Fruit fly (Drosophila melanogaster) whole organism, embryonic: ENCODE data around the gene Drsl2.
A peak's percentile ranks its signal among the peaks of the same experiment; 100 is the strongest.

Experiments used
- Blimp-1 ChIP-seq: fragments of 200-800 bp; sonication (Bioruptor generic); optimal IDR thresholded peaks from 3 replicates; lab custom pipeline; 2018; ENCODE audit warnings: missing biosample characterization, missing genetic modification characterization, mild to moderate bottlenecking, moderate library complexity, missing genetic modification reagents
- C15 ChIP-seq: fragments of 200-800 bp; sonication (Bioruptor generic); IDR thresholded peaks from 3 replicates; pipeline ENCODE4 v1.3.6; 2022; ENCODE audit warnings: missing biosample characterization, missing genetic modification characterization
- CG10209 ChIP-seq: fragments of 200-800 bp; sonication (Bioruptor generic); optimal IDR thresholded peaks from 3 replicates; lab custom pipeline; 2017; ENCODE audit warnings: missing biosample characterization, mild to moderate bottlenecking, missing genetic modification characterization, missing genetic modification reagents
- CG1024 ChIP-seq: fragments of 200-800 bp; sonication (Bioruptor generic); IDR thresholded peaks from 2 replicates; pipeline ENCODE4 v1.3.6; 2022; ENCODE audit warnings: missing biosample characterization, missing genetic modification characterization
- CG11247 ChIP-seq: fragments of 200-800 bp; sonication (Bioruptor generic); IDR thresholded peaks from 2 replicates; pipeline ENCODE4 v1.3.6; 2022; ENCODE audit warnings: missing biosample characterization, missing genetic modification characterization
- CG12236 ChIP-seq: fragments of 200-800 bp; sonication (Bioruptor generic); optimal IDR thresholded peaks from 2 replicates; lab custom pipeline; 2016; ENCODE audit warnings: missing biosample characterization, missing genetic modification characterization
- CG15514 ChIP-seq: fragments of 200-800 bp; sonication (Bioruptor generic); optimal IDR thresholded peaks from 3 replicates; lab custom pipeline; 2017; ENCODE audit warnings: missing biosample characterization, missing genetic modification characterization, mild to moderate bottlenecking, moderate library complexity, missing genetic modification reagents
- CG18262 ChIP-seq: fragments of 200-800 bp; optimal IDR thresholded peaks from 3 replicates; lab custom pipeline; 2019; ENCODE audit warnings: missing biosample characterization, mild to moderate bottlenecking, missing genetic modification characterization, moderate library complexity
- CG32767 ChIP-seq: fragments of 200-800 bp; sonication (Bioruptor generic); IDR thresholded peaks from 2 replicates; pipeline ENCODE4 v1.3.6; 2022; ENCODE audit warnings: missing biosample characterization, missing genetic modification characterization
- CG3281 ChIP-seq: fragments of 200-800 bp; sonication (Bioruptor generic); optimal IDR thresholded peaks from 3 replicates; lab custom pipeline; 2017; ENCODE audit warnings: missing biosample characterization, mild to moderate bottlenecking, missing genetic modification characterization
- CG34376 ChIP-seq: fragments of 200-800 bp; sonication (Bioruptor generic); optimal IDR thresholded peaks from 2 replicates; lab custom pipeline; 2018; ENCODE audit warnings: missing biosample characterization, mild to moderate bottlenecking, missing genetic modification characterization
- CG4854 ChIP-seq: fragments of 200-800 bp; sonication (Bioruptor generic); optimal IDR thresholded peaks from 2 replicates; lab custom pipeline; 2016; ENCODE audit warnings: missing biosample characterization, missing genetic modification characterization, inconsistent platforms
- CG7271 ChIP-seq: fragments of 200-800 bp; sonication (Bioruptor generic); optimal IDR thresholded peaks from 2 replicates; lab custom pipeline; 2018; ENCODE audit warnings: missing biosample characterization, mild to moderate bottlenecking, missing genetic modification characterization, moderate library complexity
- CG8359 ChIP-seq: fragments of 200-800 bp; sonication (Bioruptor generic); optimal IDR thresholded peaks from 2 replicates; lab custom pipeline; 2017; ENCODE audit warnings: missing biosample characterization, mild to moderate bottlenecking, missing genetic modification characterization, borderline replicate concordance
- CG8388 ChIP-seq: fragments of 200-800 bp; sonication (Bioruptor generic); optimal IDR thresholded peaks from 2 replicates; lab custom pipeline; 2019; ENCODE audit warnings: missing biosample characterization, mild to moderate bottlenecking, missing genetic modification characterization, moderate library complexity
- CoRest ChIP-seq: fragments of 200-800 bp; sonication (Bioruptor generic); optimal IDR thresholded peaks from 3 replicates; lab custom pipeline; 2018; ENCODE audit warnings: missing biosample characterization, mild to moderate bottlenecking, missing genetic modification characterization, moderate library complexity
- Dad ChIP-seq: fragments of 200-800 bp; sonication (Bioruptor generic); optimal IDR thresholded peaks from 3 replicates; lab custom pipeline; 2016; ENCODE audit warnings: missing biosample characterization, missing genetic modification characterization
- Dll ChIP-seq: fragments of 200-800 bp; sonication (Bioruptor generic); IDR thresholded peaks from 4 replicates; pipeline ENCODE4 v1.3.6; 2022; ENCODE audit warnings: missing biosample characterization, missing genetic modification characterization; ENCODE audit not compliant: partially characterized antibody
- Dp ChIP-seq: fragments of 200-800 bp; sonication (Bioruptor generic); optimal IDR thresholded peaks from 2 replicates; lab custom pipeline; 2018; ENCODE audit warnings: missing biosample characterization, mild to moderate bottlenecking, missing genetic modification characterization, moderate library complexity
- Ets97D ChIP-seq: fragments of 200-800 bp; sonication (Bioruptor generic); optimal IDR thresholded peaks from 3 replicates; lab custom pipeline; 2016; ENCODE audit warnings: missing biosample characterization, missing genetic modification characterization
- Fer3 ChIP-seq: fragments of 200-800 bp; sonication (Bioruptor generic); optimal IDR thresholded peaks from 2 replicates; lab custom pipeline; 2018; ENCODE audit warnings: missing biosample characterization, mild to moderate bottlenecking, missing genetic modification characterization, moderate library complexity
- HmgD ChIP-seq: fragments of 200-800 bp; sonication (Bioruptor generic); optimal IDR thresholded peaks from 3 replicates; lab custom pipeline; 2016; ENCODE audit warnings: missing biosample characterization, missing genetic modification characterization
- Hmr ChIP-seq: fragments of 200-800 bp; sonication (Bioruptor generic); optimal IDR thresholded peaks from 3 replicates; lab custom pipeline; 2017; ENCODE audit warnings: mild to moderate bottlenecking, missing biosample characterization, missing genetic modification reagents, missing genetic modification characterization
- Lpt ChIP-seq: fragments of >200 bp; optimal IDR thresholded peaks from 2 replicates; lab custom pipeline; 2018; ENCODE audit warnings: missing biosample characterization, missing genetic modification characterization
- NC2β ChIP-seq: fragments of 200-800 bp; sonication (Bioruptor generic); optimal IDR thresholded peaks from 2 replicates; lab custom pipeline; 2016; ENCODE audit warnings: missing biosample characterization, missing genetic modification characterization
- Nf-YC ChIP-seq: fragments of 200-800 bp; optimal IDR thresholded peaks from 3 replicates; lab custom pipeline; 2019; ENCODE audit warnings: missing biosample characterization, mild to moderate bottlenecking, missing genetic modification characterization, moderate library complexity
- Pdp1 ChIP-seq, 2 experiments: fragments of 200-800 bp; sonication (Bioruptor generic); optimal IDR thresholded peaks; 3 replicates each; lab custom pipeline; 2016; ENCODE audit warnings: missing biosample characterization in 2 of 2, missing genetic modification characterization in 2 of 2, mild to moderate bottlenecking in 1 of 2, moderate library complexity in 1 of 2
- Vsx1 ChIP-seq: fragments of 200-800 bp; sonication (Bioruptor generic); optimal IDR thresholded peaks from 2 replicates; lab custom pipeline; 2017; ENCODE audit warnings: missing biosample characterization, mild to moderate bottlenecking, missing genetic modification characterization, missing genetic modification reagents
- Xbp1 ChIP-seq: fragments of 200-800 bp; sonication (Bioruptor generic); optimal IDR thresholded peaks from 3 replicates; lab custom pipeline; 2016; ENCODE audit warnings: missing biosample characterization, mild to moderate bottlenecking, missing genetic modification characterization
- ac ChIP-seq: fragments of 200-800 bp; sonication (Bioruptor generic); optimal IDR thresholded peaks from 3 replicates; lab custom pipeline; 2017; ENCODE audit warnings: missing biosample characterization, mild to moderate bottlenecking, missing genetic modification characterization
- corto ChIP-seq: fragments of 200-800 bp; sonication (Bioruptor generic); optimal IDR thresholded peaks from 2 replicates; lab custom pipeline; 2016; ENCODE audit warnings: missing biosample characterization, mild to moderate bottlenecking, missing genetic modification characterization, moderate library complexity
- da ChIP-seq: fragments of 200-800 bp; sonication (Bioruptor generic); optimal IDR thresholded peaks from 2 replicates; lab custom pipeline; 2016; ENCODE audit warnings: missing biosample characterization, missing genetic modification characterization
- dm ChIP-seq: fragments of 200-800 bp; sonication (Bioruptor generic); optimal IDR thresholded peaks from 3 replicates; lab custom pipeline; 2016; ENCODE audit warnings: missing biosample characterization, missing genetic modification characterization
- ems ChIP-seq: fragments of 200-800 bp; sonication (Bioruptor generic); optimal IDR thresholded peaks from 3 replicates; lab custom pipeline; 2016; ENCODE audit warnings: missing biosample characterization, missing genetic modification characterization
- fd102C ChIP-seq: fragments of 200-800 bp; sonication (Bioruptor generic); optimal IDR thresholded peaks from 2 replicates; lab custom pipeline; 2018; ENCODE audit warnings: missing biosample characterization, mild to moderate bottlenecking, missing genetic modification characterization, moderate library complexity
- fd64A ChIP-seq: fragments of 200-800 bp; sonication (Bioruptor generic); optimal IDR thresholded peaks from 3 replicates; lab custom pipeline; 2018; ENCODE audit warnings: missing biosample characterization, mild to moderate bottlenecking, missing genetic modification characterization
- fu2 ChIP-seq: fragments of 200-800 bp; sonication (Bioruptor generic); optimal IDR thresholded peaks from 2 replicates; lab custom pipeline; 2016; ENCODE audit warnings: missing biosample characterization, missing genetic modification characterization
- grn ChIP-seq: fragments of 200-800 bp; sonication (Bioruptor generic); optimal IDR thresholded peaks from 3 replicates; lab custom pipeline; 2017; ENCODE audit warnings: missing biosample characterization, missing genetic modification characterization
- lmd ChIP-seq: fragments of 200-800 bp; sonication (Bioruptor generic); IDR thresholded peaks from 2 replicates; pipeline ENCODE4 v1.3.6; 2022; ENCODE audit warnings: missing biosample characterization, missing genetic modification characterization
- nerfin-2 ChIP-seq: fragments of 200-800 bp; sonication (Bioruptor generic); IDR thresholded peaks from 2 replicates; pipeline ENCODE4 v1.3.6; 2022; ENCODE audit warnings: missing biosample characterization, missing genetic modification characterization; ENCODE audit not compliant: partially characterized antibody
- onecut ChIP-seq: fragments of 200-800 bp; sonication (Bioruptor generic); IDR thresholded peaks from 2 replicates; pipeline ENCODE4 v1.3.6; 2022; ENCODE audit warnings: missing biosample characterization, missing genetic modification characterization
- pb ChIP-seq: fragments of 200-800 bp; sonication (Bioruptor generic); optimal IDR thresholded peaks from 3 replicates; lab custom pipeline; 2016; ENCODE audit warnings: missing biosample characterization, missing genetic modification characterization
- peb ChIP-seq: fragments of 200-800 bp; sonication (Bioruptor generic); IDR thresholded peaks from 2 replicates; pipeline ENCODE4 v1.3.6; 2022; ENCODE audit warnings: missing biosample characterization, missing genetic modification characterization
- pho ChIP-seq: fragments of 200-800 bp; sonication (Bioruptor generic); optimal IDR thresholded peaks from 2 replicates; lab custom pipeline; 2016; ENCODE audit warnings: missing biosample characterization, missing genetic modification characterization
- pnt ChIP-seq: fragments of 200-800 bp; sonication (Bioruptor generic); optimal IDR thresholded peaks from 3 replicates; lab custom pipeline; 2016; ENCODE audit warnings: missing biosample characterization, missing genetic modification characterization
- sisA ChIP-seq: fragments of 200-800 bp; sonication (Bioruptor generic); IDR thresholded peaks from 2 replicates; pipeline ENCODE4 v1.3.6; 2022; ENCODE audit warnings: missing biosample characterization, missing genetic modification characterization
- stwl ChIP-seq: fragments of 200-800 bp; sonication (Bioruptor generic); optimal IDR thresholded peaks from 3 replicates; lab custom pipeline; 2018; ENCODE audit warnings: missing biosample characterization, mild to moderate bottlenecking, missing genetic modification characterization, moderate library complexity
- vfl ChIP-seq: fragments of 200-800 bp; sonication (Bioruptor generic); optimal IDR thresholded peaks from 2 replicates; lab custom pipeline; 2016; ENCODE audit warnings: missing biosample characterization, missing genetic modification characterization
- wek ChIP-seq: fragments of 200-800 bp; sonication (Bioruptor generic); optimal IDR thresholded peaks from 3 replicates; lab custom pipeline; 2018; ENCODE audit warnings: missing biosample characterization, mild to moderate bottlenecking, missing genetic modification characterization, moderate library complexity

The Drsl2 gene

DNA sequence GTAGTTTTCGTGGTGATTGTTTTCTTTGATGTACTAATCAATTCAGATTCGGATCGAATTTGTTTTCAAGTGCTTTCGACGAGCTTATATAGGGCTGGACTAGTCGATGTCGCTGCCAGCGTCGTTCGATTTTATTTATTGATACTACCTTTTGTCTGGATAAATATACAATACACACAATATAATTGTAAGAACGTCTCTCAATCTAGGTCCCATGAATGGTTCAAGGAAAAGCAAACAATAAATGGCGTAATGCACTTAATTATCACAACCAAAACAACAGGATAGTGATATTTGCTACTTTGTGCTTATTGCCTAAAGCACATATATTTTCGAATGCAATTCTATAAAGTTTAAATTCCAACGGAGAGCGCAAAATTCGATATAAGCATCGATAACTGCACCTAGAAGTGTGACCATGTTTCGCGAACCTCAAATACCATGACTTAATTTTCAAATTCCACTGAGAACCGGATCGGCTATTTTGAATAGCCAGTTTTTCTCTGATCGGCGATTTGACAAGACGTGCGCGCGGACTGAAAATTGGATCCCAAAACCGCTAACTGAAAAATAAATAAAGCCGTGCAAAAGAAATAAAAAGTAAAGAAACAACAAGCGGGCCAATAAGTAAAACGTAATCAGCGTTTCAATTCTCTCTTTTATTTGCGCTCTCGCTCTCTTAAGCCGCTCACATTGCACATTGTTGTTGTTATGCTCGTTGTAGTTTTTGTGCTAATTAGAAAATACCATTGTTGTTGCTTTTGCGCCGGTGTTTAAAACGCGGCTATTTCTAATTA is 22.4 kb downstream of the Drsl2 start, which contains the start of the genes Drsl6 and kst (continued):
- peak; percentile 92 for TF ChIP-seq CG15514 (GFP tag; lab: Kevin White, UChicago)
- TF ChIP-seq CG12236, result no peak
- TF ChIP-seq ac (GFP tag; lab: Kevin White, UChicago), result no peak
- no peak for TF ChIP-seq Xbp1 (GFP tag; lab: Kevin White, UChicago)
- peak in 1 of 2 experiments; percentile 59 for TF ChIP-seq Pdp1 (GFP tag; optimal IDR thresholded peaks at IDR 0.05; lab: Kevin White, UChicago)
- no peak for TF ChIP-seq CG7271 (tag; lab: Kevin White, UChicago)
- TF ChIP-seq CG1024, result no peak
- TF ChIP-seq pb, result no peak
- peak; percentile 65 for TF ChIP-seq stwl (tag; lab: Kevin White, UChicago)
- TF ChIP-seq Vsx1 (GFP tag; lab: Kevin White, UChicago), result peak; percentile 3
- TF ChIP-seq CoRest (tag; lab: Kevin White, UChicago), result no peak
- peak; percentile 87 for TF ChIP-seq Dp (GFP tag; lab: Kevin White, UChicago)
- no peak for TF ChIP-seq NC2β
- TF ChIP-seq Ets97D, result peak; percentile 41
- TF ChIP-seq peb (GFP tag; lab: Robert Waterston, UW), result no peak
- TF ChIP-seq HmgD, result peak; percentile 60
- no peak for TF ChIP-seq sisA (GFP tag; lab: Robert Waterston, UW)
- no peak for TF ChIP-seq CG32767
- TF ChIP-seq grn (GFP tag; lab: Kevin White, UChicago), result peak; percentile 16
- TF ChIP-seq onecut, result peak; percentile 24; the same call in 1 of the 2 replicates
- TF ChIP-seq CG8388 (GFP tag; lab: Kevin White, UChicago), result no peak
- TF ChIP-seq nerfin-2 (GFP tag; lab: Robert Waterston, UW), result no peak
- no peak for TF ChIP-seq da (GFP tag; lab: Kevin White, UChicago)
- TF ChIP-seq dm, result no peak
- peak; percentile 17 for TF ChIP-seq CG18262 (tag; lab: Kevin White, UChicago)
- TF ChIP-seq Fer3 (tag; lab: Kevin White, UChicago), result peak; percentile 29
- TF ChIP-seq CG4854 (GFP tag; lab: Kevin White, UChicago), result peak; percentile 37
- no peak for TF ChIP-seq CG11247 (GFP tag; lab: Robert Waterston, UW)
- no peak for TF ChIP-seq Dad (GFP tag; lab: Kevin White, UChicago)
- TF ChIP-seq CG3281, result peak; percentile 14
- TF ChIP-seq corto (GFP tag; lab: Kevin White, UChicago), result no peak
- no peak for TF ChIP-seq pho (GFP tag; lab: Kevin White, UChicago)
- no peak for TF ChIP-seq CG8359 (GFP tag; lab: Kevin White, UChicago)
- TF ChIP-seq CG10209 (GFP tag; lab: Kevin White, UChicago), result no peak
- no peak for TF ChIP-seq fu2 (GFP tag; lab: Kevin White, UChicago)
- no peak for TF ChIP-seq Lpt (GFP tag; lab: Kevin White, UChicago)
- TF ChIP-seq wek (GFP tag; lab: Kevin White, UChicago), result peak; percentile 30
- peak; percentile 30; the same call in 1 of the 4 replicates for TF ChIP-seq Dll (GFP tag; lab: Robert Waterston, UW)
- 0 out of 3 replicates have a peak, but pooled peaks have one; percentile 9 for TF ChIP-seq C15 (GFP tag; lab: Robert Waterston, UW)
- no peak for TF ChIP-seq fd64A (GFP tag; lab: Kevin White, UChicago)
- TF ChIP-seq ems (GFP tag; lab: Kevin White, UChicago), result no peak
- TF ChIP-seq fd102C, result no peak
- no peak for TF ChIP-seq pnt (GFP tag; lab: Kevin White, UChicago)
- TF ChIP-seq Hmr (GFP tag; lab: Kevin White, UChicago), result no peak
- TF ChIP-seq Blimp-1 (GFP tag; lab: Kevin White, UChicago), result no peak
- peak; percentile 62 for TF ChIP-seq CG34376 (GFP tag; lab: Kevin White, UChicago)
- TF ChIP-seq vfl (GFP tag; lab: Kevin White, UChicago), result no peak
- TF ChIP-seq lmd, result no peak
- no peak for TF ChIP-seq Nf-YC (tag; lab: Kevin White, UChicago)
